Worm (Caenorhabditis elegans) whole organism, L4/young adult: ENCODE results near the gene hlh-3.
A peak's percentile ranks its signal among the peaks of the same experiment; 100 is the strongest.

Source experiments
- W03F9.2 ChIP-seq: fragments of 150-350 bp; optimal IDR thresholded peaks from 2 replicates; lab custom pipeline; 2014; ENCODE audit warnings: missing biosample characterization, missing genetic modification characterization
- dao-5 ChIP-seq: sonication (generic microtip); optimal IDR thresholded peaks from 2 replicates; lab custom pipeline; 2016; ENCODE audit warnings: missing genotype, missing genetic modification characterization, moderate library complexity, missing compliant biosample characterization
- him-1 ChIP-seq: sonication (generic microtip); optimal IDR thresholded peaks from 2 replicates; lab custom pipeline; 2016; ENCODE audit warnings: missing genotype, missing genetic modification reagents, missing genetic modification characterization, missing compliant biosample characterization

The hlh-3 gene

ce11 chrII:9086308-9086707 is at the start of gene hlh-3:
Gene hlh-3, plus strand, starts transcription at chrII:9086608.
- TF ChIP-seq him-1 (tag; lab: Kevin White, UChicago) (no peak), dao-5 (tag; lab: Kevin White, UChicago) (no peak), W03F9.2 (tag; lab: Kevin White, UChicago) (no peak)

ce11 chrII:9038201-9038600 is 48.2 kb upstream of the hlh-3 start, which contains the start of gene gcs-1:
Gene gcs-1, minus strand, starts transcription at chrII:9038301.
- TF ChIP-seq dao-5 (tag; lab: Kevin White, UChicago) (no peak), him-1 (tag; lab: Kevin White, UChicago) (no peak), W03F9.2 (tag; lab: Kevin White, UChicago) (no peak)

- TF ChIP-seq him-1 (tag; lab: Kevin White, UChicago), result no peak
- no peak for TF ChIP-seq W03F9.2 (tag; lab: Kevin White, UChicago)
- TF ChIP-seq dao-5 (tag; lab: Kevin White, UChicago), result no peak
Observed at ce11 chrII:9038736-9039135, 47.7 kb upstream of the hlh-3 start.

DNA sequence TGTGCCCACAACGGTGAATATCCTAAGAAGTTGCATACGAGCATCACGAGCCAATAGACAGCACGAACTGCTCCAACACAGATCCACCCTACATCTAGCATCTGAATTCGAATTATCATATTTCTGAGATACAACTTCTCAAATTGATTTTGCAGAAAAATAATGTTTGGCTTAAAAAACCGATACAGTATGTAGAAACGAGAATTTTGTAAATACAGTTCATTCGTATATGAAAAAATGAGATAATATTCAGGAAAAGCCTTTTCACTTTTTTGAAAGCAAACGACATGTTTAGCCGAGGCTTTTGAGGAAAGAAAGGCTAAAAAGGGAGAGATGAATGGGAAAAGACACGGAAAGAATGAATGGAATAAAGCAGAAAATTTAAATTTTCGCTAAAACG is 45.1 kb upstream of the hlh-3 start, which contains the start of gene F37B12.3:
TSS of gene F37B12.3 (minus strand) at position 101 of the 400 bp plus-strand sequence.
- TF ChIP-seq him-1 (tag; lab: Kevin White, UChicago) (no peak), dao-5 (tag; lab: Kevin White, UChicago) (no peak), W03F9.2 (tag; lab: Kevin White, UChicago) (no peak)

DNA sequence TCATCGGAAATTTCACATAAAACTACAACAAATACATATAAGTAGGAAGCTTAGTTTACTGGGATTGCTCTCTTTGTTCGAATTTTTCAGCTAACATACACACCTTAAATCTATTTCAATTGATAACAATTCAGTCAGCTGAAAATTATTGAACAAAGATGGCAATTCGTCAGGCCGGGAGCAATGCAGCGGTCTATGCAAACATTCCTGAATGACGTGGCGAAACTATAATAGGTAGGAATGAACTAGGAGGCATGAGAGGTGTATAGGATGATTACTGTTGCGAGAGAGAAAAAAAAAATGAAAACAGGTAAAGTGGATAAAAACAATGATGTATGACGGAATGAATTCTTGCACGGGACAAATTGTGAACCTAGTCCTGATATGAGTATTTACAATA is 44.3 kb upstream of the hlh-3 start:
- TF ChIP-seq W03F9.2 (tag; lab: Kevin White, UChicago) (no peak), dao-5 (tag; lab: Kevin White, UChicago) (no peak), him-1 (tag; lab: Kevin White, UChicago) (no peak)

ce11 chrII:9053564-9053963 is 32.8 kb upstream of the hlh-3 start, which contains the start of gene T24B8.7:
Gene T24B8.7, minus strand, starts transcription at chrII:9053664.
- TF ChIP-seq him-1 (tag; lab: Kevin White, UChicago) (no peak), dao-5 (tag; lab: Kevin White, UChicago) (no peak), W03F9.2 (tag; lab: Kevin White, UChicago) (no peak)

DNA sequence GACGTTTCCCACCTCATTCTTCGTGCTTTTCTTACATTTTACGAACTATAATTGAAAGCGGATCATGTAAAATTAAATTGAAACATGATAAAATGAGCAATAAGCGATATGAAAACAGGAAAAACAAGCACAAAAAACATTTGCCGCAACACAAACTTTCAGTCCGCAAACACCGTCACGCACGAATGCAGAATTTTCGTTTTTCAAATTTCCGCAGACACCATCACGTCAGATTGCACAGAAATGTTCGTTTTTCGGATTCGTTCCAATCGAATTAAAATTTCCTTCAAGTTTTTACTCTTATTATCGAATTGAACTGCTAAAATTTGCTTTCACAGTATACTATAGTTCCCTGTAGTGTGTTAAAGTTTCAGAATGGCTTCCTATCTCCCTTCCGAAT is 31.8 kb upstream of the hlh-3 start, which contains the start of gene chmp-7:
TSS of gene chmp-7 (plus strand) at position 369 of the 400 bp plus-strand sequence.
- TF ChIP-seq dao-5 (tag; lab: Kevin White, UChicago) (no peak), him-1 (tag; lab: Kevin White, UChicago) (peak; percentile 62), W03F9.2 (tag; lab: Kevin White, UChicago) (no peak)

DNA sequence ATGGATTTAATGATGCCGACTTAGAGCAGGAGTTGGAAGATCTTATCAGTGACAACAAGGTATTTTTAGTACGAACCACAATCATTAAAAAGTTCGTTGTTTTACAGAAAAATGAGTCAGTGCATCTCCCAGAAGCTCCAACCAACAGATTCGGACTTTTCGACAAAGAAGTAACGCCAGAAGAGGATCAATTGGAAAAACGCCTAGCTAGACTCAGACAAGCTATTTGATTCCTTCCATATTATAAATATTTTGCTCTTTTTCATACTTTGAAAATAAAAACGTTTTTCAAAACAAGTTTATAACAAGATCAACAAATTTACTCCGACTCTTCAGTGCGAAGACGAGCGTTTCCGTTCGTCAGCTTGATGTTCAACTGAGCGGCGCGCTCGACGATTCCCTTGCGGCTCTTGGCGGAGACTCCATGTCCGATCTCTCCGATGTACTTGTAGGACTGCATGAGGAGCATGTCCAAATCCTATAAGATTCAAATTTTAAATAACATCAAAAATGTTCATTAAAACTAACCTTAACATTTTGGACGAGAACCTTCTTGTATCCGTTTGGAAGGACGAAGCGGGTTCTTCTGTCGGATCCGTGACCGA is 30.1 kb upstream of the hlh-3 start:
- TF ChIP-seq W03F9.2 (tag; lab: Kevin White, UChicago) (no peak), dao-5 (tag; lab: Kevin White, UChicago) (peak; percentile 51)

- no peak for TF ChIP-seq dao-5 (tag; lab: Kevin White, UChicago)
- peak; percentile 90 for TF ChIP-seq W03F9.2 (tag; lab: Kevin White, UChicago)
- TF ChIP-seq him-1 (tag; lab: Kevin White, UChicago), result peak; percentile 41
Observed at ce11 chrII:9057035-9057668, 29.3 kb upstream of the hlh-3 start, which contains the start of gene rpl-32. Gene rpl-32, minus strand, starts transcription at chrII:9057085.

- TF ChIP-seq him-1 (tag; lab: Kevin White, UChicago) (no peak), W03F9.2 (tag; lab: Kevin White, UChicago) (no peak), dao-5 (tag; lab: Kevin White, UChicago) (no peak)
Observed at ce11 chrII:9059010-9059409, 27.4 kb upstream of the hlh-3 start.

ce11 chrII:9060332-9060840 is 26.0 kb upstream of the hlh-3 start:
- TF ChIP-seq dao-5 (tag; lab: Kevin White, UChicago) (peak; percentile 9), W03F9.2 (tag; lab: Kevin White, UChicago) (peak; percentile 9), him-1 (tag; lab: Kevin White, UChicago) (peak; percentile 88)

DNA sequence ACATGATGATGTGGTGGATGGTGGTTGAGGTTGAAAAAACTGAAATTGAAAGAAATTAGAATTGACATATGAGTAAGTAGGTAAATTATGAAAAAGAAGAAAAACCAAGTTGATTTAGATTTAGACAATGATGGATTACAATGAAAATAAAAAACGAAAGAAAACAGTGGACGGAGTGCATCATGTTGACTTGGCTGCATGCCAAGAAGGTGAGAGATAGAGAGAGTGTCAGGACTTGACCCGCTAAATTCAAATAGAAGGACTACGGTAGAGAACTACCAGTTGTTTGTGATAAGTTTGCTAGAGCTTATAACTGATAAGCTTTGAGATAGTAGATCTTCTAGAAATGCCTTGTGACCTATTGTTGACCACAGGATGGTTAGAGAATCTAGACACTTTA is 25.3 kb upstream of the hlh-3 start, which contains the start of gene T24B8.3:
TSS of gene T24B8.3 (minus strand) at position 39 of the 400 bp plus-strand sequence.
- TF ChIP-seq dao-5 (tag; lab: Kevin White, UChicago) (no peak), him-1 (tag; lab: Kevin White, UChicago) (no peak), W03F9.2 (tag; lab: Kevin White, UChicago) (no peak)

DNA sequence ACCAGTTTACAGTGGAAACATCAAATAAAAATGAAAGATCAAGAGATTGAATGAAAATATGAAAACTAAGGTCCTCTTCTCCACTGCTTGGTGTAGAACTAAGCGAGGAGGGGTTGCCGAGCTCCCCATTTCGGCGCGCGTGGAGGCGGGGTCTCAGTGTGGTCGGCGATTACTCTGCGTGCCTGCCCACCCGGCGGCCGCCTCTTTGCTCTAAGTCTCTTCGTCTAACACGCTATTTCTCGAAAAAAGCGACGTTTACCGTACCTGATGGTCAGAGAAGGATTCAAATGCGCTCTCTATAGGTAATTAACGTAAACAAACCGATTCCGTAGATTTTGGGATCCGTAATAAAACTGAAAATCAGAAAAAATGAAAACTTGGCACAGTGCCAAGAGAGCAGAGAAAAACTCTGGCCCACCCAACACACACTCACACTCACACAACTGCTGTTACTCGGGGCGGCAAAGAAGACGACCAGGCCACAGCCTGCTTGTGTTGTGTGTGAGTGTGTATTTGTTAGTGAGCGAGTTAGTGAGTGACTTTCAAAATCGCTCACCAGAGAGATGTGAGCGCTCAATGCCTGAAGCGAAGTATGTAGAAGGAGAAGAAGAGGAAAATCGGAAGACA is 24.7 kb upstream of the hlh-3 start:
- peak; percentile 18 for TF ChIP-seq dao-5 (tag; lab: Kevin White, UChicago)
- TF ChIP-seq him-1 (tag; lab: Kevin White, UChicago), result peak; percentile 31
- TF ChIP-seq W03F9.2 (tag; lab: Kevin White, UChicago), result no peak
